Worm (Caenorhabditis elegans) whole organism, L1 larva: ENCODE data around the gene Y57G11C.41.

Source experiments
- C04F5.9 ChIP-seq: sonication (generic microtip); optimal IDR thresholded peaks from 2 replicates; lab custom pipeline; 2016; ENCODE audit warnings: missing genetic modification characterization, missing compliant biosample characterization
- C16A3.4 ChIP-seq: fragments of 150-350 bp; optimal IDR thresholded peaks from 2 replicates; lab custom pipeline; 2014; ENCODE audit warnings: missing biosample characterization, missing genetic modification characterization
- C34B4.2 ChIP-seq: sonication (generic microtip); optimal IDR thresholded peaks from 2 replicates; lab custom pipeline; 2017; ENCODE audit warnings: mild to moderate bottlenecking, missing genetic modification characterization, missing compliant biosample characterization
- F16B12.6 ChIP-seq: fragments of 150-350 bp; optimal IDR thresholded peaks from 2 replicates; lab custom pipeline; 2014; ENCODE audit warnings: missing biosample characterization, missing genetic modification characterization
- Y116A8C.19 ChIP-seq: sonication (generic microtip); optimal IDR thresholded peaks from 2 replicates; lab custom pipeline; 2016; ENCODE audit warnings: missing compliant biosample characterization, missing genetic modification characterization, borderline replicate concordance
- alr-1 ChIP-seq: fragments of 200-800 bp; sonication (Bioruptor generic); optimal IDR thresholded peaks from 2 replicates; lab custom pipeline; 2018; ENCODE audit warnings: borderline replicate concordance, mild to moderate bottlenecking, missing genetic modification characterization, missing compliant biosample characterization
- ama-1 ChIP-seq: fragments of 150-350 bp; optimal IDR thresholded peaks from 2 replicates; lab custom pipeline; 2014
- blmp-1 ChIP-seq: fragments of 150-350 bp; optimal IDR thresholded peaks from 2 replicates; lab custom pipeline; 2014; ENCODE audit warnings: missing biosample characterization, missing genetic modification characterization
- ceh-82 ChIP-seq, 3 experiments: fragments of 150-350 bp in 1 of 3; sonication (generic microtip) in 2 of 3; optimal IDR thresholded peaks; 2 replicates each; lab custom pipeline; 2014 to 2017; ENCODE audit warnings: missing biosample characterization in 3 of 3, missing genetic modification characterization in 3 of 3
- ceh-88 ChIP-seq: fragments of 200-800 bp; sonication (Bioruptor generic); IDR thresholded peaks from 2 replicates; pipeline ENCODE4 v1.3.6; 2022; ENCODE audit warnings: missing genetic modification characterization, missing compliant biosample characterization
- ceh-90 ChIP-seq: sonication (generic microtip); optimal IDR thresholded peaks from 2 replicates; lab custom pipeline; 2016; ENCODE audit warnings: missing genetic modification characterization, missing compliant biosample characterization
- ces-1 ChIP-seq: fragments of 150-350 bp; optimal IDR thresholded peaks from 2 replicates; lab custom pipeline; 2014; ENCODE audit warnings: missing biosample characterization, missing genetic modification reagents, missing genetic modification characterization
- dsc-1 ChIP-seq: sonication (generic microtip); optimal IDR thresholded peaks from 2 replicates; lab custom pipeline; 2016; ENCODE audit warnings: mild to moderate bottlenecking, missing genetic modification characterization, missing compliant biosample characterization
- efl-1 ChIP-seq, 4 experiments: fragments of 150-350 bp; optimal IDR thresholded peaks in 3 of 4; peaks in 1 of 4; 1 replicate in 1 of 4; 2 replicates in 3 of 4; lab custom pipeline; 2014; ENCODE audit warnings: missing biosample characterization in 2 of 4, missing genetic modification characterization in 2 of 4, missing genetic modification reagents in 2 of 4
- egl-13 ChIP-seq: sonication (generic microtip); optimal IDR thresholded peaks from 2 replicates; lab custom pipeline; 2016; ENCODE audit warnings: missing genotype, missing genetic modification reagents, missing genetic modification characterization, missing compliant biosample characterization
- elt-2 ChIP-seq: sonication (generic microtip); optimal IDR thresholded peaks from 2 replicates; lab custom pipeline; 2016; ENCODE audit warnings: missing genetic modification characterization, mild to moderate bottlenecking, inconsistent platforms, missing compliant biosample characterization, missing genetic modification reagents
- elt-3 ChIP-seq, 6 experiments: fragments of 150-350 bp in 1 of 6; sonication (generic microtip); optimal IDR thresholded peaks; 2 replicates each; lab custom pipeline; 2017 to 2018; ENCODE audit warnings: missing biosample characterization in 6 of 6, missing genetic modification characterization in 6 of 6, inconsistent platforms in 1 of 6
- ets-5 ChIP-seq: fragments of 200-800 bp; sonication (Bioruptor generic); IDR thresholded peaks from 2 replicates; pipeline ENCODE4 v1.3.6; 2022; ENCODE audit warnings: missing genetic modification characterization, missing compliant biosample characterization
- fkh-10 ChIP-seq: sonication (generic microtip); optimal IDR thresholded peaks from 2 replicates; lab custom pipeline; 2017; ENCODE audit warnings: missing biosample characterization, missing genetic modification reagents, missing genetic modification characterization
- fkh-8 ChIP-seq: sonication (generic microtip); optimal IDR thresholded peaks from 2 replicates; lab custom pipeline; 2016; ENCODE audit warnings: mild to moderate bottlenecking, missing genetic modification characterization, missing compliant biosample characterization
- irx-1 ChIP-seq: sonication (generic microtip); optimal IDR thresholded peaks from 2 replicates; lab custom pipeline; 2016; ENCODE audit warnings: missing genetic modification characterization, missing compliant biosample characterization
- lin-13 ChIP-seq: fragments of 150-350 bp; optimal IDR thresholded peaks from 2 replicates; lab custom pipeline; 2014; ENCODE audit warnings: missing biosample characterization, missing genetic modification reagents, missing genetic modification characterization
- lin-14 ChIP-seq: fragments of 200-800 bp; sonication (Bioruptor generic); optimal IDR thresholded peaks from 2 replicates; lab custom pipeline; 2018; ENCODE audit warnings: mild to moderate bottlenecking, missing genetic modification characterization, moderate library complexity, missing compliant biosample characterization
- lin-15B ChIP-seq: fragments of 150-350 bp; sonication (generic microtip); optimal IDR thresholded peaks from 3 replicates; lab custom pipeline; 2014; ENCODE audit warnings: missing biosample characterization, missing genetic modification characterization
- lsy-2 ChIP-seq, 2 experiments: fragments of 150-350 bp; optimal IDR thresholded peaks; 2 replicates each; lab custom pipeline; 2014; ENCODE audit warnings: missing biosample characterization in 2 of 2, missing genetic modification characterization in 2 of 2
- mdl-1 ChIP-seq, 2 experiments: fragments of 150-350 bp; optimal IDR thresholded peaks; 2 replicates each; lab custom pipeline; 2014 to 2017; ENCODE audit warnings: missing biosample characterization in 2 of 2, missing genetic modification characterization in 2 of 2, inconsistent platforms in 1 of 2
- mef-2 ChIP-seq: fragments of 150-350 bp; optimal IDR thresholded peaks from 2 replicates; lab custom pipeline; 2014; ENCODE audit warnings: missing biosample characterization, missing genetic modification characterization
- mep-1 ChIP-seq: fragments of 150-350 bp; optimal IDR thresholded peaks from 2 replicates; lab custom pipeline; 2014; ENCODE audit warnings: missing biosample characterization, missing genetic modification characterization
- nhr-20 ChIP-seq: sonication (generic microtip); optimal IDR thresholded peaks from 2 replicates; lab custom pipeline; 2016; ENCODE audit warnings: mild to moderate bottlenecking, missing genetic modification characterization, missing compliant biosample characterization
- nhr-71 ChIP-seq: sonication (generic microtip); optimal IDR thresholded peaks from 2 replicates; lab custom pipeline; 2016; ENCODE audit warnings: mild to moderate bottlenecking, missing genetic modification characterization, moderate library complexity, missing compliant biosample characterization
- nhr-76 ChIP-seq: sonication (generic microtip); optimal IDR thresholded peaks from 2 replicates; lab custom pipeline; 2017; ENCODE audit warnings: missing biosample characterization, missing genetic modification characterization
- nhr-85 ChIP-seq: sonication (generic microtip); peaks from one replicate; lab custom pipeline; 2016; ENCODE audit warnings: missing genetic modification characterization, inconsistent platforms, missing compliant biosample characterization
- pag-3 ChIP-seq: sonication (generic microtip); optimal IDR thresholded peaks from 2 replicates; lab custom pipeline; 2017; ENCODE audit warnings: missing genetic modification characterization, mild to moderate bottlenecking, missing compliant biosample characterization, antibody characterized with exemption, borderline replicate concordance; ENCODE audit not compliant: insufficient read depth
- pax-3 ChIP-seq: fragments of 200-800 bp; sonication (Bioruptor generic); optimal IDR thresholded peaks from 2 replicates; lab custom pipeline; 2018; ENCODE audit warnings: mild to moderate bottlenecking, missing genetic modification characterization, moderate library complexity, missing compliant biosample characterization
- rnt-1 ChIP-seq: sonication (generic microtip); optimal IDR thresholded peaks from 2 replicates; lab custom pipeline; 2016; ENCODE audit warnings: mild to moderate bottlenecking, missing genetic modification characterization, moderate library complexity, missing compliant biosample characterization
- skn-1 ChIP-seq: fragments of 150-350 bp; optimal IDR thresholded peaks from 2 replicates; lab custom pipeline; 2014; ENCODE audit warnings: missing biosample characterization, missing genetic modification characterization
- snpc-4 ChIP-seq: fragments of 150-350 bp; optimal IDR thresholded peaks from 2 replicates; lab custom pipeline; 2014; ENCODE audit warnings: missing biosample characterization, missing genetic modification characterization
- snu-23 ChIP-seq: sonication (generic microtip); optimal IDR thresholded peaks from 2 replicates; lab custom pipeline; 2016; ENCODE audit warnings: missing genetic modification characterization, missing compliant biosample characterization
- sptf-1 ChIP-seq: fragments of 150-350 bp; optimal IDR thresholded peaks from 2 replicates; lab custom pipeline; 2014; ENCODE audit warnings: missing biosample characterization, missing genetic modification characterization
- sup-37 ChIP-seq: fragments of 200-800 bp; sonication (Bioruptor generic); optimal IDR thresholded peaks from 2 replicates; lab custom pipeline; 2018; ENCODE audit warnings: mild to moderate bottlenecking, missing genetic modification characterization, missing compliant biosample characterization
- swsn-7 ChIP-seq: sonication (generic microtip); optimal IDR thresholded peaks from 2 replicates; lab custom pipeline; 2016; ENCODE audit warnings: missing genetic modification characterization, missing compliant biosample characterization
- unc-130 ChIP-seq: fragments of 150-350 bp; optimal IDR thresholded peaks from 2 replicates; lab custom pipeline; 2017; ENCODE audit warnings: missing biosample characterization, missing genetic modification characterization, inconsistent platforms
- unc-62 ChIP-seq: fragments of 150-350 bp; optimal IDR thresholded peaks from 2 replicates; lab custom pipeline; 2014; ENCODE audit warnings: missing biosample characterization, missing genetic modification reagents, missing genetic modification characterization
- unc-98 ChIP-seq: fragments of 200-800 bp; sonication (Bioruptor generic); IDR thresholded peaks from 2 replicates; pipeline ENCODE4 v1.3.6; 2022; ENCODE audit warnings: missing genetic modification characterization, missing compliant biosample characterization
- xbp-1 ChIP-seq: sonication (generic microtip); optimal IDR thresholded peaks from 2 replicates; lab custom pipeline; 2016; ENCODE audit warnings: missing genetic modification characterization, missing compliant biosample characterization
- zip-4 ChIP-seq: fragments of 200-800 bp; sonication (Bioruptor generic); optimal IDR thresholded peaks from 2 replicates; lab custom pipeline; 2018; ENCODE audit warnings: mild to moderate bottlenecking, missing genetic modification characterization, moderate library complexity, missing compliant biosample characterization
- ztf-4 ChIP-seq: fragments of 150-350 bp; optimal IDR thresholded peaks from 2 replicates; lab custom pipeline; 2014; ENCODE audit warnings: missing biosample characterization, missing genetic modification characterization

The Y57G11C.41 gene

DNA sequence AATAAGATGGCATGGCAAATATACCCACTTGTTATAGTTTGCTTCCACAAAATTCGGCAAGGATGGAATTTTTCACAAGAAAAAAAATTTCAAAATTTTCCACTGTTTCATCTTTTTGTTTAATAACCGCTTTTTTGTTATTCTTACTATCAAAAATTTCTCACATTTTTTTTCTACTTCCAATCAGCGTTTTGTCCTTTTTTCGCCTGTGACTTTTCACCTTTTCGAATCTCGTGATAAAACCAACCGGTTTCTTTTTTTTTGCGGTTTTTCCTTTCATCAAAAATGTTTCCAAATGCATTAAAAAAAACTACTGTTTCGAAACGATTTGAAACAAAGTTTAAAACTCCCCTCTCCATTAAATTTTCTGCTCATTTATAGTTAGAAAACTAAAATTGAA, 27.1 kb downstream of the Y57G11C.41 start:
- TF ChIP-seq elt-3 (tag; optimal IDR thresholded peaks at IDR 0.05; lab: Kevin White, UChicago), result peak in 1 of 6 experiments; percentile 11
- peak; percentile 62 for TF ChIP-seq blmp-1
- TF ChIP-seq snu-23 (GFP tag; lab: Kevin White, UChicago), result no peak

- peak in 2 of 6 experiments; percentile 14 to 44 for TF ChIP-seq elt-3 (tag; optimal IDR thresholded peaks at IDR 0.05; lab: Kevin White, UChicago)
- TF ChIP-seq ztf-4, result no peak
- TF ChIP-seq efl-1 (optimal IDR thresholded peaks at IDR 0.05; lab: Kevin White, UChicago), result no peak
- TF ChIP-seq efl-1 (GFP tag; optimal IDR thresholded peaks at IDR 0.05 in 1 of 2; lab: Kevin White, UChicago), result peak in 1 of 2 experiments; percentile 86
- TF ChIP-seq nhr-85 (tag; lab: Kevin White, UChicago), result peak; percentile 66
These were observed 29.0 kb downstream of the Y57G11C.41 start, which contains the start of gene Y57G11C.31 for ce11 chrIV:14677095-14677633. Y57G11C.31 (plus strand) TSS chrIV:14677370.

ce11 chrIV:14675789-14676188, 30.4 kb downstream of the Y57G11C.41 start:
- TF ChIP-seq nhr-20 (tag; lab: Kevin White, UChicago) (peak; percentile 55), blmp-1 (peak; percentile 88), ceh-82 (tag; optimal IDR thresholded peaks at IDR 0.05; lab: Kevin White, UChicago) (no peak), skn-1 (tag; lab: Kevin White, UChicago) (no peak), mep-1 (tag; lab: Kevin White, UChicago) (peak; percentile 77), pag-3 (tag; lab: Kevin White, UChicago) (no peak), elt-2 (tag; lab: Kevin White, UChicago) (no peak), ets-5 (GFP tag; lab: Robert Waterston, UW) (no peak), ceh-90 (no peak), unc-130 (tag; lab: Kevin White, UChicago) (no peak), ces-1 (no peak), sptf-1 (tag; lab: Kevin White, UChicago) (no peak), ztf-4 (no peak), Y116A8C.19 (tag; lab: Kevin White, UChicago) (no peak), rnt-1 (no peak), pax-3 (no peak), xbp-1 (tag; lab: Kevin White, UChicago) (peak; percentile 14), F16B12.6 (tag; lab: Kevin White, UChicago) (no peak), irx-1 (no peak), alr-1 (tag; lab: Kevin White, UChicago) (no peak), fkh-8 (tag; lab: Kevin White, UChicago) (no peak), lin-13 (no peak), unc-98 (no peak), lin-15B (tag; lab: Kevin White, UChicago) (no peak), C16A3.4 (tag; lab: Kevin White, UChicago) (no peak), nhr-85 (tag; lab: Kevin White, UChicago) (peak; percentile 95), nhr-71 (tag; lab: Kevin White, UChicago) (peak; percentile 49), zip-4 (GFP tag; lab: Kevin White, UChicago) (no peak), sup-37 (GFP tag; lab: Kevin White, UChicago) (no peak), C34B4.2 (tag; lab: Kevin White, UChicago) (no peak), unc-62 (no peak), ceh-88 (GFP tag; lab: Robert Waterston, UW) (no peak), C04F5.9 (tag; lab: Kevin White, UChicago) (no peak), dsc-1 (tag; lab: Kevin White, UChicago) (no peak), efl-1 (optimal IDR thresholded peaks at IDR 0.05; lab: Kevin White, UChicago) (peak in 1 of 2 experiments; percentile 26), efl-1 (GFP tag; optimal IDR thresholded peaks at IDR 0.05 in 1 of 2; lab: Kevin White, UChicago) (peak in 1 of 2 experiments; percentile 63), fkh-10 (GFP tag; lab: Kevin White, UChicago) (no peak), snpc-4 (tag; lab: Kevin White, UChicago) (no peak), lin-14 (GFP tag; lab: Kevin White, UChicago) (no peak), mef-2 (tag; lab: Kevin White, UChicago) (no peak), swsn-7 (tag; lab: Kevin White, UChicago) (no peak), mdl-1 (tag; optimal IDR thresholded peaks at IDR 0.05; lab: Kevin White, UChicago) (no peak), nhr-76 (tag; lab: Kevin White, UChicago) (no peak), lsy-2 (tag; optimal IDR thresholded peaks at IDR 0.05; lab: Kevin White, UChicago) (peak; percentile 20 to 44), ama-1 (lab: Kevin White, UChicago) (no peak), egl-13 (no peak)
